Worm (Caenorhabditis elegans): ENCODE measurements around the gene hacd-1.
A peak's percentile ranks its signal among the peaks of the same experiment; 100 is the strongest.

DNA sequence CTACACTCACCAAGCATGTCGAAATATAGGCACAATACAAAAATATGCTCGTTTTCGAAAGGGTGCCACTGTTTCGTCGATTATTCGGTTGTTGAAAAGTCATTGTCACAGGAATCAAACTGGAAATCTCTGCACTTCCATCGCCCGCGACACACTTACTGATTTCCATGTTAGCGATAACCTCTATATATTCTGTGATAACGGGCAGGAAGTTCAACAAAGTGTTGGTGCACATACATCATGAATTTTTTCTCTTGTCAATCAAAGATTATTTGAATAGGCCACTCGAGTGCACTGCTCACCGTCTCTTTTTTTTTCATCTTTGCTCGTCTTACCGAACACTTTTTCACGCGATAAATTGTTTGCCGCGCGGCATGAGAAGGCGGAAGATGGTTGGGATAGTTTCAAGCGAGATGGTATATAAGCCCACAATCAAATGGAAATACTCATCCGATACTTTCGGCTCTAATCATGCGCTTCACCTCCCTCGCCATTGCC lies 4.4 kb downstream of the hacd-1 start, which contains the start of the genes fpn-1.2 and pqn-54:
- TF ChIP-seq dpl-1 (GFP tag; optimal IDR thresholded peaks at IDR 0.05), result no peak
- TF ChIP-seq snpc-4 (GFP tag; optimal IDR thresholded peaks at IDR 0.05), result no peak
- no peak for TF ChIP-seq snpc-4 (tag; optimal IDR thresholded peaks at IDR 0.05)
- TF ChIP-seq hlh-12 (tag; optimal IDR thresholded peaks at IDR 0.05), result no peak
- no peak for TF ChIP-seq ama-1 (optimal IDR thresholded peaks at IDR 0.05)
- TF ChIP-seq ama-1 (GFP tag; optimal IDR thresholded peaks at IDR 0.05), result no peak
- TF ChIP-seq atf-7 (tag; optimal IDR thresholded peaks at IDR 0.05), result peak; percentile 9
- no peak for TF ChIP-seq unc-62 (GFP tag; optimal IDR thresholded peaks at IDR 0.05)
- TF ChIP-seq unc-130 (GFP tag; optimal IDR thresholded peaks at IDR 0.05), result no peak
- no peak for TF ChIP-seq Y79H2A.3 (GFP tag; conservative IDR thresholded peaks at IDR 0.05)
- no peak for TF ChIP-seq B0019.2 (GFP tag; conservative IDR thresholded peaks at IDR 0.05)
- no peak for TF ChIP-seq nhr-179 (tag; optimal IDR thresholded peaks at IDR 0.05)
- no peak for TF ChIP-seq F39B2.1 (GFP tag; IDR thresholded peaks at IDR 0.05)

All from whole organism, young adult.